Worm (Caenorhabditis elegans) whole organism, L4/young adult: ENCODE data around the gene jmjd-1.2.

Source experiments
- W03F9.2 ChIP-seq: fragments of 150-350 bp; optimal IDR thresholded peaks from 2 replicates; lab custom pipeline; 2014; ENCODE audit warnings: missing biosample characterization, missing genetic modification characterization
- him-1 ChIP-seq: sonication (generic microtip); optimal IDR thresholded peaks from 2 replicates; lab custom pipeline; 2016; ENCODE audit warnings: missing genotype, missing genetic modification reagents, missing genetic modification characterization, missing compliant biosample characterization

DNA sequence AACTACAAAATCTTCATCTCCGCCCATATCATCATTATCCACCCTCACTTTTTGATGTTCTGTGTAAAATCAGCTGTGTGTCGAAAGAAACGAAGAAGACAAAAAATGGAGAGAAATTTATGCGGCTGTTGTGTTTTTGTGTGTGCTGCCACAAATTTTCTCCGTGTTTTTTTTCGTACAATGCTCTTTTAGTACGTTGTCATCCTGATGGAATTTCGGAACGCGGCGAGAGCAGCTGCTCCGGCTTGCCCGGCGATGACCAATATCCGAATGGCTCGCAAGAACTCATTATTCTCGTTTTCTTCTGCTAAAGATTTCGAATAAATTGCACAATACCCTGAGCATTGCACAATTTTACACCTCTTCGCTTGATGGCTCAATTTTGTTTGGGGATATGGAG lies 21.4 kb upstream of the jmjd-1.2 start:
- no peak for TF ChIP-seq W03F9.2 (tag; lab: Kevin White, UChicago)
- TF ChIP-seq him-1 (tag; lab: Kevin White, UChicago) = no peak
